Worm (Caenorhabditis elegans) whole organism, L1 larva: ENCODE measurements around the gene T12G3.4.

Source experiments
- C16A3.4 ChIP-seq: fragments of 150-350 bp; optimal IDR thresholded peaks from 2 replicates; lab custom pipeline; 2014; ENCODE audit warnings: missing biosample characterization, missing genetic modification characterization
- C34B4.2 ChIP-seq: sonication (generic microtip); optimal IDR thresholded peaks from 2 replicates; lab custom pipeline; 2017; ENCODE audit warnings: mild to moderate bottlenecking, missing genetic modification characterization, missing compliant biosample characterization
- F16B12.6 ChIP-seq: fragments of 150-350 bp; optimal IDR thresholded peaks from 2 replicates; lab custom pipeline; 2014; ENCODE audit warnings: missing biosample characterization, missing genetic modification characterization
- aha-1 ChIP-seq: fragments of 150-350 bp; optimal IDR thresholded peaks from 2 replicates; lab custom pipeline; 2014; ENCODE audit warnings: missing biosample characterization, missing genetic modification characterization
- aly-2 ChIP-seq: fragments of 150-350 bp; optimal IDR thresholded peaks from 2 replicates; lab custom pipeline; 2014; ENCODE audit warnings: missing biosample characterization, missing genetic modification characterization
- blmp-1 ChIP-seq: fragments of 150-350 bp; optimal IDR thresholded peaks from 2 replicates; lab custom pipeline; 2014; ENCODE audit warnings: missing biosample characterization, missing genetic modification characterization
- ceh-63 ChIP-seq: fragments of 200-800 bp; sonication (Bioruptor generic); optimal IDR thresholded peaks from 2 replicates; lab custom pipeline; 2018; ENCODE audit warnings: mild to moderate bottlenecking, missing genetic modification characterization, missing compliant biosample characterization
- ceh-8 ChIP-seq: fragments of 200-800 bp; sonication (Bioruptor generic); optimal IDR thresholded peaks from 2 replicates; lab custom pipeline; 2018; ENCODE audit warnings: mild to moderate bottlenecking, missing genetic modification characterization, moderate library complexity, missing compliant biosample characterization
- ceh-82 ChIP-seq, 3 experiments: fragments of 150-350 bp in 1 of 3; sonication (generic microtip) in 2 of 3; optimal IDR thresholded peaks; 2 replicates each; lab custom pipeline; 2014 to 2017; ENCODE audit warnings: missing biosample characterization in 3 of 3, missing genetic modification characterization in 3 of 3
- ceh-90 ChIP-seq: sonication (generic microtip); optimal IDR thresholded peaks from 2 replicates; lab custom pipeline; 2016; ENCODE audit warnings: missing genetic modification characterization, missing compliant biosample characterization
- dpl-1 ChIP-seq, 3 experiments: fragments of 150-350 bp in 2 of 3; sonication (generic microtip) in 1 of 3; optimal IDR thresholded peaks; 2 replicates each; lab custom pipeline; 2014 to 2017; ENCODE audit warnings: missing biosample characterization in 3 of 3, missing genetic modification characterization in 3 of 3, missing genetic modification reagents in 3 of 3
- dsc-1 ChIP-seq: sonication (generic microtip); optimal IDR thresholded peaks from 2 replicates; lab custom pipeline; 2016; ENCODE audit warnings: mild to moderate bottlenecking, missing genetic modification characterization, missing compliant biosample characterization
- egl-13 ChIP-seq: sonication (generic microtip); optimal IDR thresholded peaks from 2 replicates; lab custom pipeline; 2016; ENCODE audit warnings: missing genotype, missing genetic modification reagents, missing genetic modification characterization, missing compliant biosample characterization
- egl-27 ChIP-seq, 2 experiments: fragments of 150-350 bp in 1 of 2; sonication (generic microtip); optimal IDR thresholded peaks; 3 replicates each; lab custom pipeline; 2017 to 2018; ENCODE audit warnings: missing biosample characterization in 2 of 2, missing genetic modification characterization in 2 of 2, missing genetic modification reagents in 2 of 2
- elt-2 ChIP-seq: sonication (generic microtip); optimal IDR thresholded peaks from 2 replicates; lab custom pipeline; 2016; ENCODE audit warnings: missing genetic modification characterization, mild to moderate bottlenecking, inconsistent platforms, missing compliant biosample characterization, missing genetic modification reagents
- fkh-10 ChIP-seq: sonication (generic microtip); optimal IDR thresholded peaks from 2 replicates; lab custom pipeline; 2017; ENCODE audit warnings: missing biosample characterization, missing genetic modification reagents, missing genetic modification characterization
- fos-1 ChIP-seq: fragments of 150-350 bp; optimal IDR thresholded peaks from 2 replicates; lab custom pipeline; 2014; ENCODE audit warnings: missing biosample characterization, missing genetic modification characterization
- hlh-17 ChIP-seq: fragments of 200-800 bp; sonication (Bioruptor generic); optimal IDR thresholded peaks from 2 replicates; lab custom pipeline; 2018; ENCODE audit warnings: missing genetic modification characterization, mild to moderate bottlenecking, missing compliant biosample characterization, moderate library complexity, borderline replicate concordance
- hpl-2 ChIP-seq: fragments of 150-350 bp; optimal IDR thresholded peaks from 2 replicates; lab custom pipeline; 2014; ENCODE audit warnings: missing biosample characterization, missing genetic modification reagents, missing genetic modification characterization
- irx-1 ChIP-seq: sonication (generic microtip); optimal IDR thresholded peaks from 2 replicates; lab custom pipeline; 2016; ENCODE audit warnings: missing genetic modification characterization, missing compliant biosample characterization
- isw-1 ChIP-seq: fragments of 200-800 bp; sonication (Bioruptor generic); IDR thresholded peaks from 2 replicates; pipeline ENCODE4 v1.3.6; 2022; ENCODE audit warnings: missing genetic modification characterization, missing compliant biosample characterization
- lin-13 ChIP-seq: fragments of 150-350 bp; optimal IDR thresholded peaks from 2 replicates; lab custom pipeline; 2014; ENCODE audit warnings: missing biosample characterization, missing genetic modification reagents, missing genetic modification characterization
- lir-3 ChIP-seq: sonication (generic microtip); optimal IDR thresholded peaks from 2 replicates; lab custom pipeline; 2016; ENCODE audit warnings: mild to moderate bottlenecking, missing genetic modification characterization, moderate library complexity, missing compliant biosample characterization; ENCODE audit not compliant: poor library complexity
- mab-9 ChIP-seq: fragments of 200-800 bp; sonication (Bioruptor generic); IDR thresholded peaks from 2 replicates; pipeline ENCODE4 v1.3.6; 2022; ENCODE audit warnings: missing genetic modification reagents, missing genetic modification characterization, missing compliant biosample characterization
- mdl-1 ChIP-seq, 2 experiments: fragments of 150-350 bp; optimal IDR thresholded peaks; 2 replicates each; lab custom pipeline; 2014 to 2017; ENCODE audit warnings: missing biosample characterization in 2 of 2, missing genetic modification characterization in 2 of 2, inconsistent platforms in 1 of 2
- mef-2 ChIP-seq: fragments of 150-350 bp; optimal IDR thresholded peaks from 2 replicates; lab custom pipeline; 2014; ENCODE audit warnings: missing biosample characterization, missing genetic modification characterization
- mep-1 ChIP-seq: fragments of 150-350 bp; optimal IDR thresholded peaks from 2 replicates; lab custom pipeline; 2014; ENCODE audit warnings: missing biosample characterization, missing genetic modification characterization
- nhr-12 ChIP-seq: sonication (generic microtip); optimal IDR thresholded peaks from 2 replicates; lab custom pipeline; 2017; ENCODE audit warnings: missing biosample characterization, missing genetic modification characterization
- nhr-237 ChIP-seq: fragments of 150-350 bp; optimal IDR thresholded peaks from 2 replicates; lab custom pipeline; 2014; ENCODE audit warnings: missing biosample characterization, missing genetic modification characterization
- nhr-28 ChIP-seq: fragments of 150-350 bp; optimal IDR thresholded peaks from 2 replicates; lab custom pipeline; 2014; ENCODE audit warnings: missing biosample characterization, missing genetic modification characterization
- nhr-71 ChIP-seq: sonication (generic microtip); optimal IDR thresholded peaks from 2 replicates; lab custom pipeline; 2016; ENCODE audit warnings: mild to moderate bottlenecking, missing genetic modification characterization, moderate library complexity, missing compliant biosample characterization
- nhr-76 ChIP-seq: sonication (generic microtip); optimal IDR thresholded peaks from 2 replicates; lab custom pipeline; 2017; ENCODE audit warnings: missing biosample characterization, missing genetic modification characterization
- nhr-85 ChIP-seq: sonication (generic microtip); peaks from one replicate; lab custom pipeline; 2016; ENCODE audit warnings: missing genetic modification characterization, inconsistent platforms, missing compliant biosample characterization
- nhr-90 ChIP-seq: sonication (generic microtip); optimal IDR thresholded peaks from 2 replicates; lab custom pipeline; 2016; ENCODE audit warnings: mild to moderate bottlenecking, missing genetic modification characterization, missing compliant biosample characterization; ENCODE audit not compliant: poor library complexity
- pag-3 ChIP-seq: sonication (generic microtip); optimal IDR thresholded peaks from 2 replicates; lab custom pipeline; 2017; ENCODE audit warnings: missing genetic modification characterization, mild to moderate bottlenecking, missing compliant biosample characterization, antibody characterized with exemption, borderline replicate concordance; ENCODE audit not compliant: insufficient read depth
- pax-3 ChIP-seq: fragments of 200-800 bp; sonication (Bioruptor generic); optimal IDR thresholded peaks from 2 replicates; lab custom pipeline; 2018; ENCODE audit warnings: mild to moderate bottlenecking, missing genetic modification characterization, moderate library complexity, missing compliant biosample characterization
- skn-1 ChIP-seq: fragments of 150-350 bp; optimal IDR thresholded peaks from 2 replicates; lab custom pipeline; 2014; ENCODE audit warnings: missing biosample characterization, missing genetic modification characterization
- sptf-1 ChIP-seq: fragments of 150-350 bp; optimal IDR thresholded peaks from 2 replicates; lab custom pipeline; 2014; ENCODE audit warnings: missing biosample characterization, missing genetic modification characterization
- swsn-7 ChIP-seq: sonication (generic microtip); optimal IDR thresholded peaks from 2 replicates; lab custom pipeline; 2016; ENCODE audit warnings: missing genetic modification characterization, missing compliant biosample characterization
- unc-130 ChIP-seq: fragments of 150-350 bp; optimal IDR thresholded peaks from 2 replicates; lab custom pipeline; 2017; ENCODE audit warnings: missing biosample characterization, missing genetic modification characterization, inconsistent platforms
- unc-86 ChIP-seq: sonication (generic microtip); optimal IDR thresholded peaks from 2 replicates; lab custom pipeline; 2016; ENCODE audit warnings: missing genetic modification characterization, missing compliant biosample characterization
- unc-98 ChIP-seq: fragments of 200-800 bp; sonication (Bioruptor generic); IDR thresholded peaks from 2 replicates; pipeline ENCODE4 v1.3.6; 2022; ENCODE audit warnings: missing genetic modification characterization, missing compliant biosample characterization
- vab-15 ChIP-seq: sonication (generic microtip); optimal IDR thresholded peaks from 2 replicates; lab custom pipeline; 2017; ENCODE audit warnings: missing genotype, mild to moderate bottlenecking, missing genetic modification characterization, missing compliant biosample characterization
- xbp-1 ChIP-seq: sonication (generic microtip); optimal IDR thresholded peaks from 2 replicates; lab custom pipeline; 2016; ENCODE audit warnings: missing genetic modification characterization, missing compliant biosample characterization
- zag-1 ChIP-seq: fragments of 150-350 bp; optimal IDR thresholded peaks from 2 replicates; lab custom pipeline; 2014; ENCODE audit warnings: missing biosample characterization, missing genetic modification characterization
- zip-4 ChIP-seq: fragments of 200-800 bp; sonication (Bioruptor generic); optimal IDR thresholded peaks from 2 replicates; lab custom pipeline; 2018; ENCODE audit warnings: mild to moderate bottlenecking, missing genetic modification characterization, moderate library complexity, missing compliant biosample characterization
- ztf-11 ChIP-seq, 2 experiments: sonication (generic microtip); optimal IDR thresholded peaks; 2 replicates each; lab custom pipeline; 2016 to 2017; ENCODE audit warnings: missing genetic modification characterization in 2 of 2, missing biosample characterization in 1 of 2, missing compliant biosample characterization in 1 of 2

The T12G3.4 gene

ce11 chrIV:12010377-12010776 lies 37.7 kb upstream of the T12G3.4 start (continued):
- TF ChIP-seq elt-2 (tag; lab: Kevin White, UChicago): no peak
- TF ChIP-seq unc-86 (tag; lab: Kevin White, UChicago): no peak
- no peak for TF ChIP-seq nhr-237 (tag; lab: Kevin White, UChicago)
- no peak for TF ChIP-seq dpl-1 (GFP tag; optimal IDR thresholded peaks at IDR 0.05; lab: Kevin White, UChicago)
- TF ChIP-seq hpl-2 (GFP tag; lab: Kevin White, UChicago): no peak
- no peak for TF ChIP-seq irx-1
- TF ChIP-seq lir-3 (tag; lab: Kevin White, UChicago): no peak
- no peak for TF ChIP-seq skn-1
- peak; percentile 55 for TF ChIP-seq dsc-1 (tag; lab: Kevin White, UChicago)
- no peak for TF ChIP-seq mab-9 (GFP tag; lab: Robert Waterston, UW)
- no peak for TF ChIP-seq egl-13 (tag; lab: Kevin White, UChicago)
- TF ChIP-seq fkh-10 (GFP tag; lab: Kevin White, UChicago): no peak
- TF ChIP-seq aly-2 (tag; lab: Kevin White, UChicago): no peak
- TF ChIP-seq unc-98 (GFP tag; lab: Robert Waterston, UW): peak; percentile 42; the same call in 1 of the 2 replicates
- no peak for TF ChIP-seq fos-1 (tag; lab: Kevin White, UChicago)
- no peak for TF ChIP-seq nhr-76 (tag; lab: Kevin White, UChicago)
- TF ChIP-seq hlh-17 (GFP tag; lab: Kevin White, UChicago): no peak
- TF ChIP-seq unc-130: no peak
- no peak for TF ChIP-seq pax-3
- peak; percentile 22 for TF ChIP-seq swsn-7
- no peak for TF ChIP-seq blmp-1 (tag; lab: Kevin White, UChicago)
- TF ChIP-seq nhr-12 (tag; lab: Kevin White, UChicago): no peak
- peak; percentile 97 for TF ChIP-seq pag-3 (tag; lab: Kevin White, UChicago)
- no peak for TF ChIP-seq nhr-28 (tag; lab: Kevin White, UChicago)
- no peak for TF ChIP-seq sptf-1
- TF ChIP-seq ceh-82 (tag; optimal IDR thresholded peaks at IDR 0.05; lab: Kevin White, UChicago): no peak
- no peak for TF ChIP-seq ceh-8 (GFP tag; lab: Kevin White, UChicago)
- no peak for TF ChIP-seq lin-13
- TF ChIP-seq egl-27 (tag; optimal IDR thresholded peaks at IDR 0.05; lab: Kevin White, UChicago): no peak
- TF ChIP-seq ztf-11 (tag; optimal IDR thresholded peaks at IDR 0.05; lab: Kevin White, UChicago): no peak
- TF ChIP-seq ceh-90 (tag; lab: Kevin White, UChicago): no peak
- TF ChIP-seq mef-2 (tag; lab: Kevin White, UChicago): no peak
- no peak for TF ChIP-seq C16A3.4
- TF ChIP-seq zip-4 (GFP tag; lab: Kevin White, UChicago): no peak
- no peak for TF ChIP-seq isw-1 (GFP tag; lab: Robert Waterston, UW)
- no peak for TF ChIP-seq C34B4.2
- peak; percentile 77 for TF ChIP-seq nhr-71 (tag; lab: Kevin White, UChicago)
- peak; percentile 7 for TF ChIP-seq xbp-1 (tag; lab: Kevin White, UChicago)
- no peak for TF ChIP-seq ceh-63
- TF ChIP-seq nhr-85 (tag; lab: Kevin White, UChicago): no peak

DNA sequence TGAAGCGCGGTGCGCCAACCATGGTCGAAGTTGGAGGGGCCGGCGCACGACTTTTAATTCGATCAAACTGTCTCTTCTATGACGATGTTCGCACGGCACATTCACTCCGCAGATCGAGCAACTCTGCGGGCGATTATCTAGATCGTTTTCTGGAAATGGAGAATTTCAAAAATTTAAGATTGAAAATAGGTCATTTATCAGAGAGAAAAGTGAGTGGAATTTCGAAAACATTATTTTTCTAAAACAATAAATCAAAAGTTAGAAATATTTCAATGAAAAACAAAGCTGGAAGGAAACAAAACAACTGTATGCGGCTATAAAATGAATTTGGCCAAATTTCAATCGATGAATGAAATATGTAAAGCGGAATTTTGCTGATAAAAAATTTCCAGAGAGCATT lies 37.2 kb upstream of the T12G3.4 start, which contains the start of the genes ZK617.26 and unc-22:
Gene ZK617.26, minus strand, starts transcription at position 101 of the 400 bp plus-strand sequence.
Gene unc-22, minus strand, starts transcription at position 149 of the 400 bp plus-strand sequence.
- TF ChIP-seq lir-3 (tag; lab: Kevin White, UChicago) (no peak), blmp-1 (tag; lab: Kevin White, UChicago) (no peak), aha-1 (tag; lab: Kevin White, UChicago) (no peak), vab-15 (no peak), F16B12.6 (tag; lab: Kevin White, UChicago) (no peak), zag-1 (tag; lab: Kevin White, UChicago) (no peak), mdl-1 (tag; optimal IDR thresholded peaks at IDR 0.05; lab: Kevin White, UChicago) (no peak), mep-1 (no peak), nhr-90 (tag; lab: Kevin White, UChicago) (no peak)
